Worm (Caenorhabditis elegans) whole organism, L2 larva: ENCODE data around the gene T10H4.4.
A peak's percentile ranks its signal among the peaks of the same experiment; 100 is the strongest.

Source experiments
- C34F6.9 ChIP-seq: fragments of 150-350 bp; optimal IDR thresholded peaks from 2 replicates; lab custom pipeline; 2014; ENCODE audit warnings: missing biosample characterization, missing genetic modification characterization
- F13H6.1 ChIP-seq: sonication (generic microtip); optimal IDR thresholded peaks from 2 replicates; lab custom pipeline; 2016; ENCODE audit warnings: missing genetic modification characterization, missing compliant biosample characterization
- R02D3.7 ChIP-seq: fragments of 150-350 bp; optimal IDR thresholded peaks from 2 replicates; lab custom pipeline; 2014; ENCODE audit warnings: missing biosample characterization, missing genetic modification characterization
- Y55F3AM.14 ChIP-seq: fragments of 200-800 bp; sonication (Bioruptor generic); optimal IDR thresholded peaks from 2 replicates; lab custom pipeline; 2018; ENCODE audit warnings: mild to moderate bottlenecking, missing genetic modification characterization, missing compliant biosample characterization
- alr-1 ChIP-seq: fragments of 150-350 bp; optimal IDR thresholded peaks from 2 replicates; lab custom pipeline; 2014; ENCODE audit warnings: missing biosample characterization, missing genetic modification characterization
- aly-2 ChIP-seq: fragments of 150-350 bp; optimal IDR thresholded peaks from 2 replicates; lab custom pipeline; 2014; ENCODE audit warnings: missing biosample characterization, missing genetic modification characterization
- ceh-16 ChIP-seq: fragments of 150-350 bp; optimal IDR thresholded peaks from 2 replicates; lab custom pipeline; 2014; ENCODE audit warnings: missing biosample characterization, missing genetic modification characterization
- ceh-82 ChIP-seq: fragments of 150-350 bp; optimal IDR thresholded peaks from 2 replicates; lab custom pipeline; 2014; ENCODE audit warnings: missing biosample characterization, missing genetic modification characterization
- crh-2 ChIP-seq: sonication (generic microtip); optimal IDR thresholded peaks from 2 replicates; lab custom pipeline; 2017; ENCODE audit warnings: missing biosample characterization, missing genetic modification characterization
- dmd-4 ChIP-seq: sonication (generic microtip); optimal IDR thresholded peaks from 2 replicates; lab custom pipeline; 2017; ENCODE audit warnings: missing biosample characterization, missing genetic modification characterization
- egl-27 ChIP-seq: sonication (generic microtip); optimal IDR thresholded peaks from 3 replicates; lab custom pipeline; 2017; ENCODE audit warnings: missing biosample characterization, missing genetic modification reagents, missing genetic modification characterization
- elt-1 ChIP-seq: fragments of 150-350 bp; optimal IDR thresholded peaks from 2 replicates; lab custom pipeline; 2014; ENCODE audit warnings: missing biosample characterization, missing genetic modification characterization
- elt-3 ChIP-seq: sonication (generic microtip); optimal IDR thresholded peaks from 2 replicates; lab custom pipeline; 2017; ENCODE audit warnings: missing biosample characterization, missing genetic modification characterization
- fos-1 ChIP-seq: fragments of 150-350 bp; optimal IDR thresholded peaks from 2 replicates; lab custom pipeline; 2014; ENCODE audit warnings: missing biosample characterization, missing genetic modification characterization
- gmeb-1 ChIP-seq: fragments of 150-350 bp; optimal IDR thresholded peaks from 2 replicates; lab custom pipeline; 2014; ENCODE audit warnings: missing biosample characterization, missing genetic modification characterization
- lin-11 ChIP-seq: fragments of 150-350 bp; sonication (generic microtip); optimal IDR thresholded peaks from 2 replicates; lab custom pipeline; 2014; ENCODE audit warnings: missing biosample characterization, missing genetic modification characterization, inconsistent platforms, mixed read lengths
- lin-13 ChIP-seq: fragments of 150-350 bp; optimal IDR thresholded peaks from 2 replicates; lab custom pipeline; 2014; ENCODE audit warnings: missing biosample characterization, missing genetic modification reagents, missing genetic modification characterization
- lin-39 ChIP-seq: fragments of 150-350 bp; optimal IDR thresholded peaks from 2 replicates; lab custom pipeline; 2014; ENCODE audit warnings: missing biosample characterization, missing genetic modification reagents, missing genetic modification characterization
- mab-5 ChIP-seq: fragments of 150-350 bp; optimal IDR thresholded peaks from 2 replicates; lab custom pipeline; 2014; ENCODE audit warnings: missing biosample characterization, missing genetic modification characterization
- mbf-1 ChIP-seq: sonication (generic microtip); optimal IDR thresholded peaks from 2 replicates; lab custom pipeline; 2017; ENCODE audit warnings: missing biosample characterization, missing genetic modification characterization
- nhr-11 ChIP-seq: fragments of 150-350 bp; optimal IDR thresholded peaks from 2 replicates; lab custom pipeline; 2014; ENCODE audit warnings: missing biosample characterization, missing genetic modification characterization
- nhr-12 ChIP-seq: fragments of 150-350 bp; optimal IDR thresholded peaks from 2 replicates; lab custom pipeline; 2014; ENCODE audit warnings: missing biosample characterization, missing genetic modification characterization
- nhr-129 ChIP-seq: fragments of 150-350 bp; optimal IDR thresholded peaks from 2 replicates; lab custom pipeline; 2014; ENCODE audit warnings: missing biosample characterization, missing genetic modification characterization
- nhr-21 ChIP-seq: fragments of 150-350 bp; optimal IDR thresholded peaks from 2 replicates; lab custom pipeline; 2014; ENCODE audit warnings: missing biosample characterization, missing genetic modification characterization
- nhr-23 ChIP-seq: fragments of 150-350 bp; optimal IDR thresholded peaks from 2 replicates; lab custom pipeline; 2014; ENCODE audit warnings: missing biosample characterization, missing genetic modification reagents, missing genetic modification characterization
- nhr-237 ChIP-seq: fragments of 150-350 bp; optimal IDR thresholded peaks from 2 replicates; lab custom pipeline; 2014; ENCODE audit warnings: missing biosample characterization, missing genetic modification characterization
- nhr-6 ChIP-seq: fragments of 150-350 bp; optimal IDR thresholded peaks from 2 replicates; lab custom pipeline; 2014; ENCODE audit warnings: missing biosample characterization, missing genetic modification characterization
- nhr-77 ChIP-seq: fragments of 150-350 bp; optimal IDR thresholded peaks from 2 replicates; lab custom pipeline; 2014; ENCODE audit warnings: missing biosample characterization, missing genetic modification characterization
- sem-4 ChIP-seq: fragments of 150-350 bp; optimal IDR thresholded peaks from 2 replicates; lab custom pipeline; 2014; ENCODE audit warnings: missing biosample characterization, missing genetic modification reagents, missing genetic modification characterization
- skn-1 ChIP-seq: sonication (generic microtip); optimal IDR thresholded peaks from 2 replicates; lab custom pipeline; 2017; ENCODE audit warnings: missing biosample characterization, missing genetic modification characterization
- sma-3 ChIP-seq: sonication (generic microtip); optimal IDR thresholded peaks from 2 replicates; lab custom pipeline; 2016; ENCODE audit warnings: missing genetic modification reagents, missing genetic modification characterization, missing compliant biosample characterization
- sma-9 ChIP-seq, 2 experiments: fragments of 150-350 bp in 1 of 2; sonication (generic microtip) in 1 of 2; optimal IDR thresholded peaks; 2 replicates each; lab custom pipeline; 2014 to 2016; ENCODE audit warnings: missing genetic modification characterization in 2 of 2, mild to moderate bottlenecking in 1 of 2, missing biosample characterization in 1 of 2, missing compliant biosample characterization in 1 of 2, missing genetic modification reagents in 1 of 2, moderate library complexity in 1 of 2
- snpc-4 ChIP-seq: fragments of 150-350 bp; optimal IDR thresholded peaks from 2 replicates; lab custom pipeline; 2014; ENCODE audit warnings: missing biosample characterization, missing genetic modification characterization
- unc-55 ChIP-seq: fragments of 150-350 bp; sonication (generic microtip); optimal IDR thresholded peaks from 3 replicates; lab custom pipeline; 2014; ENCODE audit warnings: missing biosample characterization, missing genetic modification reagents, missing genetic modification characterization
- unc-62 ChIP-seq: fragments of 150-350 bp; optimal IDR thresholded peaks from 2 replicates; lab custom pipeline; 2014; ENCODE audit warnings: missing biosample characterization, missing genetic modification reagents, missing genetic modification characterization
- zag-1 ChIP-seq: fragments of 150-350 bp; optimal IDR thresholded peaks from 2 replicates; lab custom pipeline; 2014; ENCODE audit warnings: missing biosample characterization, missing genetic modification characterization
- ztf-1 ChIP-seq: fragments of 200-800 bp; sonication (Bioruptor generic); conservative IDR thresholded peaks from 2 replicates; pipeline ENCODE4 v1.3.6; 2022; ENCODE audit warnings: missing genetic modification characterization, missing compliant biosample characterization
- ztf-4 ChIP-seq: fragments of 150-350 bp; optimal IDR thresholded peaks from 2 replicates; lab custom pipeline; 2014; ENCODE audit warnings: missing biosample characterization, missing genetic modification characterization

The T10H4.4 gene

DNA sequence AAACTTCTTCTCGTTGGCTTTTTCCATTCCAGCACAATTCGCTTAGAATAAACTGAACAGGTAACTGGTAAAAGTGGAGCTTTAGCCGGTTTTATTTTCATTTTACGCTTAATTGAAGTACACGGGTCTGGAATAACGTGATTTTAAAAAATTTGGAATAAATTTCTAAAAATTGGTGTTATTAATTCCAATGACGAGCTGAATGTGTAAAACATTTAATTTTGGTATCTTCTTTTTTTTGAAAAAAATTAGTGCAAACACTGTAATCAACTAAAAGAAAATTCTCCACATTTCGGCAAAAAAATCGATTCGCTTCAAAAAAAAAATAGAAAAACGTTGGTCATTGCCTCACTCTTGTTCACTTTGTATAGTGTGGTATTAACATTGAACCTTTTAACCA is at the start of gene T10H4.4:
TSS of gene T10H4.4 (minus strand) at position 101 of the 400 bp plus-strand sequence.
- TF ChIP-seq zag-1 (tag; lab: Kevin White, UChicago) = no peak
- no peak for TF ChIP-seq nhr-129 (tag; lab: Kevin White, UChicago)
- no peak for TF ChIP-seq ztf-4 (tag; lab: Kevin White, UChicago)
- TF ChIP-seq nhr-21 (tag; lab: Kevin White, UChicago) = no peak
- no peak for TF ChIP-seq unc-62
- TF ChIP-seq fos-1 (tag; lab: Kevin White, UChicago) = no peak

DNA sequence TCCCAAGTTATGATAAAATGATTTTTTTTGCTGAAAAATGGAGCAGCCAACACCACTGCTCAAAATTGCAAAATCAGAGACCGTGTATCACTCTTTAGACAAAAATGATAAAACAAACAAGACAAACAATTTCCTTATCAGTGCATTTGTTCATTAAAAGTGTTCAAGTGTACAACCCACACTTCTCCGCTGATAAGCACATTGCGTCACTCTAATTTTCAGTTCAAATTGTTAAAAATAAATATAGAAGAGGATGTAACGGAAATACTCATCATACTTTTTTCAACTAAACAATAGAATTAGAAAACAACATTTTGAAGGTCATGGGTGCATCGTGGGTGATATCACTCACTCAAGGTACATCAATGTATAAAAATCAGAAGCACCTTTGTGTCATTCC is 46.5 kb upstream of the T10H4.4 start, which contains the start of gene nhr-291:
TSS of gene nhr-291 (plus strand) at position 324 of the 400 bp plus-strand sequence.
- TF ChIP-seq gmeb-1 = peak; percentile 42
- TF ChIP-seq Y55F3AM.14 (GFP tag; lab: Kevin White, UChicago) = no peak
- no peak for TF ChIP-seq skn-1 (tag; lab: Kevin White, UChicago)
- no peak for TF ChIP-seq nhr-77
- TF ChIP-seq C34F6.9 = no peak
- TF ChIP-seq fos-1 (tag; lab: Kevin White, UChicago) = peak; percentile 99
- no peak for TF ChIP-seq zag-1 (tag; lab: Kevin White, UChicago)
- no peak for TF ChIP-seq elt-1
- peak; percentile 34 for TF ChIP-seq crh-2
- no peak for TF ChIP-seq lin-11 (tag; lab: Kevin White, UChicago)
- no peak for TF ChIP-seq aly-2 (tag; lab: Kevin White, UChicago)
- TF ChIP-seq lin-13 (GFP tag; lab: Kevin White, UChicago) = no peak
- peak; percentile 35 for TF ChIP-seq egl-27
- peak; percentile 11 for TF ChIP-seq sma-3 (GFP tag; lab: Kevin White, UChicago)
- TF ChIP-seq ceh-82 (tag; lab: Kevin White, UChicago) = no peak
- TF ChIP-seq nhr-11 = no peak
- no peak for TF ChIP-seq F13H6.1 (tag; lab: Kevin White, UChicago)
- peak; percentile 79 for TF ChIP-seq sma-9 (GFP tag; optimal IDR thresholded peaks at IDR 0.05; lab: Kevin White, UChicago)
- no peak for TF ChIP-seq sma-9 (tag; optimal IDR thresholded peaks at IDR 0.05; lab: Kevin White, UChicago)
- no peak for TF ChIP-seq mbf-1 (tag; lab: Kevin White, UChicago)
- TF ChIP-seq, all 48 proteins: peak for 6

DNA sequence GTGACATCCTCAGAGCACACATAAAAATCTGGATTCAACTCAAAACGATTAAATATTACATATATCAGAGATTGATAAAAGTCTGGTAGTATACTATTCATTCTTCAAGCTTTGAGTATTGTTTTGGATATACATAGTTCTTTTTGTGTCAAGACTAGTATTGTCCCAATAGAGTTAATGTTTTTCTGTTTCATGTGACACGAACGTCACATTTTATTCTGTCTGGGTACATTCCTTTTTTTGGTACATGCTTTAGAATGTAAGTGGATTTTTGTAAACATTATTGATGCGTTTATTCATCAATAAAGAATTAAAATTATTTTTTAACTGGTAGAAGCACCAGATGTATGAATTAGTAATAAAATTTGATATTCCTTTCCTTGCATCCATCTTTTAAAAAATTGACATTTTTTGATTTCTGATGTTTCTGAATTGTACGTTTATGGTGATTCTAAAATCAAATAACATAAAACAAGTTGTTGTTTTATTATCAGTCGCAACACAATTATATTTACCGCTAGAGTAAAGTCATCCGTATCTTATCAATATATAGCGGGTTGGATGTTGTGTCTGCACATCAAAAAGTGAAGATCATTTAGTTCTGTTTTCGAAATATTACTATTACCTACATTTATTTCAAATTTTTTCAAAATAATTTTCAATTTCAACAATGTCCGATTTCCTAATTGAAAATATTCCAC is 43.8 kb upstream of the T10H4.4 start, which contains the start of the genes srt-22 and nhr-246:
TSS of gene srt-22 (minus strand) at position 101 of the 701 bp plus-strand sequence.
TSS of gene nhr-246 (plus strand) at position 651 of the 701 bp plus-strand sequence.
- TF ChIP-seq unc-55 (GFP tag; lab: Kevin White, UChicago) (no peak), sem-4 (no peak), lin-39 (tag; lab: Kevin White, UChicago) (no peak), ztf-1 (GFP tag; lab: Robert Waterston, UW) (no peak), nhr-21 (tag; lab: Kevin White, UChicago) (no peak), snpc-4 (tag; lab: Kevin White, UChicago) (no peak), gmeb-1 (no peak), dmd-4 (tag; lab: Kevin White, UChicago) (no peak), sma-9 (GFP tag; optimal IDR thresholded peaks at IDR 0.05; lab: Kevin White, UChicago) (no peak), sma-9 (tag; optimal IDR thresholded peaks at IDR 0.05; lab: Kevin White, UChicago) (no peak), nhr-6 (tag; lab: Kevin White, UChicago) (no peak), ceh-82 (tag; lab: Kevin White, UChicago) (no peak), nhr-77 (no peak), F13H6.1 (tag; lab: Kevin White, UChicago) (no peak), nhr-11 (no peak)

DNA sequence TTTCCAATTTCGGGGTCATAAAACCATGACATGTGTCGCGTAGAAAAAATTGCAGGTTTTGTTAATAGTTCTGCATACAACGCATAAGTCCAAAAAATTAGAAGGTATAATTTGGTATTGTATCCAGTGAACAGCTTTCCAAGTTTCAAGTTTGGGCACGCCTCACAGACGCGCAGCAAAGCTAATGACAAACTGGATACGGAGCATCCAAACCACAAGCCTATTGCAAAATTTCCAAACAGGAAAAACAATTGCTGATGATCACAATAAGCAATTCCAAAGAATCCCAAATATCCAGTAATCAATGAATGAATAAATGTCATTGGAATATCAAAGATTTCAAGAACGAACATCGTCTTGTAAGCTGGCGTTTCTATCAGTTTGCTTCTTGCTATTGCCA is 41.4 kb upstream of the T10H4.4 start:
- no peak for TF ChIP-seq alr-1 (tag; lab: Kevin White, UChicago)
- TF ChIP-seq nhr-77 = no peak
- no peak for TF ChIP-seq nhr-12 (tag; lab: Kevin White, UChicago)
- no peak for TF ChIP-seq F13H6.1 (tag; lab: Kevin White, UChicago)
- TF ChIP-seq elt-1 = no peak
- TF ChIP-seq sem-4 = no peak
- TF ChIP-seq nhr-129 (tag; lab: Kevin White, UChicago) = no peak
- TF ChIP-seq C34F6.9 = no peak

DNA sequence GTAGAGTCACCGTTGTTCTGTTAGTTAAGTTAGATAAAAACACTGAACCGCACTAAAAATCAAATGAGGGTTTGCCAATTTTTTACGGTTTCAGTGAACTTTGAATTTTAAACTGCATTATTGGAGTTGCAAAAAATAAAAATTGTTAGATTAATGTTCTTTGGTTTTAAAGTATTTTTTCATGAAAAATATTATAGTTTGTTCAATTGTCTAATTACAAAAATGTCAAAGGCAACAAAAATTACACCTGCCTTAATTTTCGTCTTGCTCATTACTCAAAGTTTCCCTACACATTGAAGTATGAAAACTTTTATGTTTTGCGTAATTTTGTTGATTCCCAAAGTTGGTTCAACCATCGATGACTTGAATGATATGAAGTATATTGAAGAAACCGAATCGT is 38.6 kb upstream of the T10H4.4 start, which contains the start of gene irld-62:
TSS of gene irld-62 (plus strand) at position 301 of the 400 bp plus-strand sequence.
- TF ChIP-seq nhr-23 = no peak
- TF ChIP-seq sem-4 = no peak
- TF ChIP-seq sma-9 (GFP tag; optimal IDR thresholded peaks at IDR 0.05; lab: Kevin White, UChicago) = no peak
- TF ChIP-seq sma-9 (tag; optimal IDR thresholded peaks at IDR 0.05; lab: Kevin White, UChicago) = no peak
- no peak for TF ChIP-seq R02D3.7 (tag; lab: Kevin White, UChicago)
- no peak for TF ChIP-seq mab-5 (tag; lab: Kevin White, UChicago)
- TF ChIP-seq elt-1 = no peak
- TF ChIP-seq elt-3 (tag; lab: Kevin White, UChicago) = no peak
- TF ChIP-seq ceh-16 (tag; lab: Kevin White, UChicago) = no peak
- no peak for TF ChIP-seq lin-13 (GFP tag; lab: Kevin White, UChicago)
- TF ChIP-seq crh-2 = no peak
- no peak for TF ChIP-seq nhr-237
